Worm (Caenorhabditis elegans) whole organism, L2 larva: Measurements from ENCODE around the gene bed-3.
A peak's percentile ranks its signal among the peaks of the same experiment; 100 is the strongest.

Experiments
- C34F6.9 ChIP-seq: fragments of 150-350 bp; optimal IDR thresholded peaks from 2 replicates; lab custom pipeline; 2014; ENCODE audit warnings: missing biosample characterization, missing genetic modification characterization
- F13H6.1 ChIP-seq: sonication (generic microtip); optimal IDR thresholded peaks from 2 replicates; lab custom pipeline; 2016; ENCODE audit warnings: missing genetic modification characterization, missing compliant biosample characterization
- R02D3.7 ChIP-seq: fragments of 150-350 bp; optimal IDR thresholded peaks from 2 replicates; lab custom pipeline; 2014; ENCODE audit warnings: missing biosample characterization, missing genetic modification characterization
- Y55F3AM.14 ChIP-seq: fragments of 200-800 bp; sonication (Bioruptor generic); optimal IDR thresholded peaks from 2 replicates; lab custom pipeline; 2018; ENCODE audit warnings: mild to moderate bottlenecking, missing genetic modification characterization, missing compliant biosample characterization
- ZK546.5 ChIP-seq: sonication (generic microtip); optimal IDR thresholded peaks from 2 replicates; lab custom pipeline; 2017; ENCODE audit warnings: missing biosample characterization, missing genetic modification characterization
- alr-1 ChIP-seq: fragments of 150-350 bp; optimal IDR thresholded peaks from 2 replicates; lab custom pipeline; 2014; ENCODE audit warnings: missing biosample characterization, missing genetic modification characterization
- aly-2 ChIP-seq: fragments of 150-350 bp; optimal IDR thresholded peaks from 2 replicates; lab custom pipeline; 2014; ENCODE audit warnings: missing biosample characterization, missing genetic modification characterization
- ama-1 ChIP-seq: fragments of 150-350 bp; optimal IDR thresholded peaks from 2 replicates; lab custom pipeline; 2018; ENCODE audit warnings: inconsistent platforms
- blmp-1 ChIP-seq: sonication (generic microtip); optimal IDR thresholded peaks from 2 replicates; lab custom pipeline; 2017; ENCODE audit warnings: missing genetic modification characterization, mild to moderate bottlenecking, missing compliant biosample characterization, antibody characterized with exemption, moderate library complexity; ENCODE audit not compliant: insufficient read depth
- ceh-16 ChIP-seq: fragments of 150-350 bp; optimal IDR thresholded peaks from 2 replicates; lab custom pipeline; 2014; ENCODE audit warnings: missing biosample characterization, missing genetic modification characterization
- ceh-82 ChIP-seq: fragments of 150-350 bp; optimal IDR thresholded peaks from 2 replicates; lab custom pipeline; 2014; ENCODE audit warnings: missing biosample characterization, missing genetic modification characterization
- crh-2 ChIP-seq: sonication (generic microtip); optimal IDR thresholded peaks from 2 replicates; lab custom pipeline; 2017; ENCODE audit warnings: missing biosample characterization, missing genetic modification characterization
- dmd-4 ChIP-seq: sonication (generic microtip); optimal IDR thresholded peaks from 2 replicates; lab custom pipeline; 2017; ENCODE audit warnings: missing biosample characterization, missing genetic modification characterization
- egl-27 ChIP-seq: sonication (generic microtip); optimal IDR thresholded peaks from 3 replicates; lab custom pipeline; 2017; ENCODE audit warnings: missing biosample characterization, missing genetic modification reagents, missing genetic modification characterization
- elt-1 ChIP-seq: fragments of 150-350 bp; optimal IDR thresholded peaks from 2 replicates; lab custom pipeline; 2014; ENCODE audit warnings: missing biosample characterization, missing genetic modification characterization
- elt-3 ChIP-seq: sonication (generic microtip); optimal IDR thresholded peaks from 2 replicates; lab custom pipeline; 2017; ENCODE audit warnings: missing biosample characterization, missing genetic modification characterization
- fos-1 ChIP-seq: fragments of 150-350 bp; optimal IDR thresholded peaks from 2 replicates; lab custom pipeline; 2014; ENCODE audit warnings: missing biosample characterization, missing genetic modification characterization
- gmeb-1 ChIP-seq: fragments of 150-350 bp; optimal IDR thresholded peaks from 2 replicates; lab custom pipeline; 2014; ENCODE audit warnings: missing biosample characterization, missing genetic modification characterization
- lin-11 ChIP-seq: fragments of 150-350 bp; sonication (generic microtip); optimal IDR thresholded peaks from 2 replicates; lab custom pipeline; 2014; ENCODE audit warnings: missing biosample characterization, missing genetic modification characterization, inconsistent platforms, mixed read lengths
- lin-13 ChIP-seq: fragments of 150-350 bp; optimal IDR thresholded peaks from 2 replicates; lab custom pipeline; 2014; ENCODE audit warnings: missing biosample characterization, missing genetic modification reagents, missing genetic modification characterization
- lin-39 ChIP-seq: fragments of 150-350 bp; optimal IDR thresholded peaks from 2 replicates; lab custom pipeline; 2014; ENCODE audit warnings: missing biosample characterization, missing genetic modification reagents, missing genetic modification characterization
- lsy-2 ChIP-seq, 2 experiments: fragments of 150-350 bp in 1 of 2; sonication (generic microtip) in 1 of 2; optimal IDR thresholded peaks; 2 replicates each; lab custom pipeline; 2014 to 2017; ENCODE audit warnings: missing biosample characterization in 2 of 2, missing genetic modification characterization in 2 of 2
- mab-5 ChIP-seq: fragments of 150-350 bp; optimal IDR thresholded peaks from 2 replicates; lab custom pipeline; 2014; ENCODE audit warnings: missing biosample characterization, missing genetic modification characterization
- mbf-1 ChIP-seq: sonication (generic microtip); optimal IDR thresholded peaks from 2 replicates; lab custom pipeline; 2017; ENCODE audit warnings: missing biosample characterization, missing genetic modification characterization
- mdl-1 ChIP-seq, 2 experiments: fragments of 150-350 bp in 1 of 2; sonication (generic microtip) in 1 of 2; optimal IDR thresholded peaks; 2 replicates each; lab custom pipeline; 2017; ENCODE audit warnings: missing biosample characterization in 2 of 2, missing genetic modification characterization in 2 of 2
- nhr-10 ChIP-seq: sonication (generic microtip); optimal IDR thresholded peaks from 2 replicates; lab custom pipeline; 2017; ENCODE audit warnings: missing biosample characterization, missing genetic modification characterization
- nhr-12 ChIP-seq: fragments of 150-350 bp; optimal IDR thresholded peaks from 2 replicates; lab custom pipeline; 2014; ENCODE audit warnings: missing biosample characterization, missing genetic modification characterization
- nhr-129 ChIP-seq: fragments of 150-350 bp; optimal IDR thresholded peaks from 2 replicates; lab custom pipeline; 2014; ENCODE audit warnings: missing biosample characterization, missing genetic modification characterization
- nhr-21 ChIP-seq: fragments of 150-350 bp; optimal IDR thresholded peaks from 2 replicates; lab custom pipeline; 2014; ENCODE audit warnings: missing biosample characterization, missing genetic modification characterization
- nhr-23 ChIP-seq: fragments of 150-350 bp; optimal IDR thresholded peaks from 2 replicates; lab custom pipeline; 2014; ENCODE audit warnings: missing biosample characterization, missing genetic modification reagents, missing genetic modification characterization
- nhr-25 ChIP-seq: fragments of 150-350 bp; sonication (generic microtip); optimal IDR thresholded peaks from 3 replicates; lab custom pipeline; 2014; ENCODE audit warnings: missing biosample characterization, missing genetic modification characterization
- nhr-6 ChIP-seq: fragments of 150-350 bp; optimal IDR thresholded peaks from 2 replicates; lab custom pipeline; 2014; ENCODE audit warnings: missing biosample characterization, missing genetic modification characterization
- nhr-77 ChIP-seq: fragments of 150-350 bp; optimal IDR thresholded peaks from 2 replicates; lab custom pipeline; 2014; ENCODE audit warnings: missing biosample characterization, missing genetic modification characterization
- peb-1 ChIP-seq: fragments of 150-350 bp; optimal IDR thresholded peaks from 2 replicates; lab custom pipeline; 2014; ENCODE audit warnings: missing biosample characterization, missing genetic modification characterization
- sem-4 ChIP-seq: fragments of 150-350 bp; optimal IDR thresholded peaks from 2 replicates; lab custom pipeline; 2014; ENCODE audit warnings: missing biosample characterization, missing genetic modification reagents, missing genetic modification characterization
- skn-1 ChIP-seq: sonication (generic microtip); optimal IDR thresholded peaks from 2 replicates; lab custom pipeline; 2017; ENCODE audit warnings: missing biosample characterization, missing genetic modification characterization
- sma-3 ChIP-seq: sonication (generic microtip); optimal IDR thresholded peaks from 2 replicates; lab custom pipeline; 2016; ENCODE audit warnings: missing genetic modification reagents, missing genetic modification characterization, missing compliant biosample characterization
- sma-9 ChIP-seq, 2 experiments: fragments of 150-350 bp in 1 of 2; sonication (generic microtip) in 1 of 2; optimal IDR thresholded peaks; 2 replicates each; lab custom pipeline; 2014 to 2016; ENCODE audit warnings: missing genetic modification characterization in 2 of 2, mild to moderate bottlenecking in 1 of 2, missing biosample characterization in 1 of 2, missing compliant biosample characterization in 1 of 2, missing genetic modification reagents in 1 of 2, moderate library complexity in 1 of 2
- snpc-4 ChIP-seq: fragments of 150-350 bp; optimal IDR thresholded peaks from 2 replicates; lab custom pipeline; 2014; ENCODE audit warnings: missing biosample characterization, missing genetic modification characterization
- unc-39 ChIP-seq: fragments of 150-350 bp; optimal IDR thresholded peaks from 2 replicates; lab custom pipeline; 2014; ENCODE audit warnings: missing biosample characterization, missing genetic modification characterization
- unc-55 ChIP-seq: fragments of 150-350 bp; sonication (generic microtip); optimal IDR thresholded peaks from 3 replicates; lab custom pipeline; 2014; ENCODE audit warnings: missing biosample characterization, missing genetic modification reagents, missing genetic modification characterization
- unc-62 ChIP-seq: fragments of 150-350 bp; optimal IDR thresholded peaks from 2 replicates; lab custom pipeline; 2014; ENCODE audit warnings: missing biosample characterization, missing genetic modification reagents, missing genetic modification characterization
- zag-1 ChIP-seq: fragments of 150-350 bp; optimal IDR thresholded peaks from 2 replicates; lab custom pipeline; 2014; ENCODE audit warnings: missing biosample characterization, missing genetic modification characterization
- ztf-1 ChIP-seq: fragments of 200-800 bp; sonication (Bioruptor generic); conservative IDR thresholded peaks from 2 replicates; pipeline ENCODE4 v1.3.6; 2022; ENCODE audit warnings: missing genetic modification characterization, missing compliant biosample characterization
- ztf-11 ChIP-seq: sonication (generic microtip); optimal IDR thresholded peaks from 2 replicates; lab custom pipeline; 2017; ENCODE audit warnings: missing biosample characterization, missing genetic modification characterization
- ztf-4 ChIP-seq: fragments of 150-350 bp; optimal IDR thresholded peaks from 2 replicates; lab custom pipeline; 2014; ENCODE audit warnings: missing biosample characterization, missing genetic modification characterization

The bed-3 gene

DNA sequence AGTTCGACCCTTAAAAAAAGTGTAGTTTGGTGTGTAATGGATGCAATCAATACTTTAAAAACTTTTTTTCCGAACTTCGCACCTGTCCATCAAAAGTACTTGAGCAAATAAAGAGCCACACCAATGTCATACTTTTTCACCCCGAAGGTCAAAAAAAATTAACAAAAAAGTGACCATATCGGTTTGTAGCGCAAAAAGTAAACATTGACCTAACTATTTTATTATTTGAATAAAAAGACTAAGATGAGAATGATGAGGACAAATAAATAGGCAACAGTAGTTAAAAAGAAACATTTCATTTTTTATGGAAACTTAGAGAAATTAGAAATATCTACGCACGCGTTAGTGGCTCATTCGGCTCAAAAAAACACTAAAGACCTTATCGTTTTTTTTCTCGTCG is 47.0 kb upstream of the bed-3 start:
- no peak for TF ChIP-seq skn-1 (tag; lab: Kevin White, UChicago)
- no peak for TF ChIP-seq sma-3 (GFP tag; lab: Kevin White, UChicago)
- no peak for TF ChIP-seq lin-11 (tag; lab: Kevin White, UChicago)
- no peak for TF ChIP-seq aly-2 (tag; lab: Kevin White, UChicago)
- no peak for TF ChIP-seq nhr-77 (tag; lab: Kevin White, UChicago)
- TF ChIP-seq blmp-1 = no peak
- no peak for TF ChIP-seq zag-1 (tag; lab: Kevin White, UChicago)
- TF ChIP-seq nhr-10 (tag; lab: Kevin White, UChicago) = no peak
- no peak for TF ChIP-seq R02D3.7
- TF ChIP-seq F13H6.1 (tag; lab: Kevin White, UChicago) = no peak
- no peak for TF ChIP-seq lsy-2 (tag; optimal IDR thresholded peaks at IDR 0.05; lab: Kevin White, UChicago)
- no peak for TF ChIP-seq ama-1 (lab: Kevin White, UChicago)
- TF ChIP-seq ztf-4 (tag; lab: Kevin White, UChicago) = no peak
- TF ChIP-seq snpc-4 (tag; lab: Kevin White, UChicago) = no peak
- TF ChIP-seq ceh-82 = no peak
- TF ChIP-seq dmd-4 (tag; lab: Kevin White, UChicago) = no peak
- no peak for TF ChIP-seq fos-1 (tag; lab: Kevin White, UChicago)
- no peak for TF ChIP-seq nhr-21 (tag; lab: Kevin White, UChicago)

DNA sequence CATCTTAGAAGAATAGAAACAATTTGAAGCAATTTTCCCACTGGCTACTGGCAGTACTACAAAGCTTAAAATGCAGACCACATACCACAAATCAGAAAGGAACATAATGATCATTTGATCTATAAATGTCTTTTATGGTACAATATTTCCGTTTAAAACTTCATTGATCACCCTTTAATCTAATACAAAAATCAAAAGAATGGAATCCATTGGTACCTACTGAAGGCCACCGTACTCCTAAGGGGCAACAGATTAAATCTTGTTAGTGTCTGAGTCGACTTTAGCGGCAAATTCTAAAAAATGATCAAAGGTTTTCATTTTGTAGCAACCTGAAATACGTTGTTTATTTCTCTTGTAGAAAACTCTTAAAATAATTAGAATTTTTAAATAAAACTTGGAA is 44.1 kb upstream of the bed-3 start:
- no peak for TF ChIP-seq fos-1 (tag; lab: Kevin White, UChicago)
- peak; percentile 53 for TF ChIP-seq nhr-25 (tag; lab: Kevin White, UChicago)
- no peak for TF ChIP-seq R02D3.7
- TF ChIP-seq sma-9 (GFP tag; optimal IDR thresholded peaks at IDR 0.05; lab: Kevin White, UChicago) = peak; percentile 9
- no peak for TF ChIP-seq sma-9 (tag; optimal IDR thresholded peaks at IDR 0.05; lab: Kevin White, UChicago)
- no peak for TF ChIP-seq ztf-1 (GFP tag; lab: Robert Waterston, UW)
- no peak for TF ChIP-seq lin-13 (GFP tag; lab: Kevin White, UChicago)
- no peak for TF ChIP-seq nhr-6 (tag; lab: Kevin White, UChicago)

DNA sequence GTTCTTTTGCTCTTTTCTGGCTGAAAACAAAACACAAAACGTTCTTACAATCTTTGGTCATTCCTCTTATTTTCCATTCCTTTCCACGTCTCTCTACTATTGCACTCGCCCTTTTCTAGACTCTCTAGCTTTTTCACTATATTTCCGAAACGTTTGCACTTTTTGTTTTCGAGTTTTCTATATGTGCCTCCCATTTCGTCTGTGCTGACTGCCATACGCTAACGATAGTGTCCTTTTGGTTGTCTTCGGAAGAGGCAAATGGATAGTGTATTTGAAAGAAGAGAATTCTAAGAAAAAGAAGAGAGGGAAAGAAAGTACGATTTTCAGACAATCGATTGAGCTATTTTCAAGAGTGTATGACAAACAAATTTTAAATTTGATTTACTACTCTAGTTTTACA is 43.5 kb upstream of the bed-3 start:
- no peak for TF ChIP-seq mdl-1 (tag; optimal IDR thresholded peaks at IDR 0.05; lab: Kevin White, UChicago)
- TF ChIP-seq nhr-6 (tag; lab: Kevin White, UChicago) = no peak
- peak; percentile 36 for TF ChIP-seq F13H6.1 (tag; lab: Kevin White, UChicago)
- no peak for TF ChIP-seq elt-3 (tag; lab: Kevin White, UChicago)
- TF ChIP-seq zag-1 (tag; lab: Kevin White, UChicago) = peak; percentile 57
- TF ChIP-seq dmd-4 (tag; lab: Kevin White, UChicago) = no peak
- TF ChIP-seq ZK546.5 (tag; lab: Kevin White, UChicago) = no peak
- TF ChIP-seq unc-39 = no peak
- peak; percentile 70 for TF ChIP-seq sma-9 (GFP tag; optimal IDR thresholded peaks at IDR 0.05; lab: Kevin White, UChicago)
- TF ChIP-seq sma-9 (tag; optimal IDR thresholded peaks at IDR 0.05; lab: Kevin White, UChicago) = no peak
- no peak for TF ChIP-seq ztf-11 (tag; lab: Kevin White, UChicago)
- no peak for TF ChIP-seq nhr-23
- TF ChIP-seq mbf-1 (tag; lab: Kevin White, UChicago) = no peak
- TF ChIP-seq egl-27 (tag; lab: Kevin White, UChicago) = no peak
- no peak for TF ChIP-seq Y55F3AM.14 (GFP tag; lab: Kevin White, UChicago)
- no peak for TF ChIP-seq sma-3 (GFP tag; lab: Kevin White, UChicago)
- TF ChIP-seq ama-1 (lab: Kevin White, UChicago) = no peak
- TF ChIP-seq nhr-12 (tag; lab: Kevin White, UChicago) = no peak
- peak; percentile 78 for TF ChIP-seq crh-2 (tag; lab: Kevin White, UChicago)
- TF ChIP-seq nhr-129 = peak; percentile 47
- TF ChIP-seq peb-1 (tag; lab: Kevin White, UChicago) = no peak
- peak; percentile 32 for TF ChIP-seq skn-1 (tag; lab: Kevin White, UChicago)
- TF ChIP-seq elt-1 (tag; lab: Kevin White, UChicago) = no peak
- TF ChIP-seq gmeb-1 = no peak
- no peak for TF ChIP-seq snpc-4 (tag; lab: Kevin White, UChicago)
- no peak for TF ChIP-seq aly-2 (tag; lab: Kevin White, UChicago)
- TF ChIP-seq mab-5 (tag; lab: Kevin White, UChicago) = no peak
- TF ChIP-seq ztf-1 (GFP tag; lab: Robert Waterston, UW) = no peak
- no peak for TF ChIP-seq nhr-10 (tag; lab: Kevin White, UChicago)
- TF ChIP-seq lin-13 (GFP tag; lab: Kevin White, UChicago) = no peak
- no peak for TF ChIP-seq blmp-1
- TF ChIP-seq lin-39 (tag; lab: Kevin White, UChicago) = no peak
- TF ChIP-seq C34F6.9 = peak; percentile 35
- TF ChIP-seq unc-55 (GFP tag; lab: Kevin White, UChicago) = peak; percentile 9
- TF ChIP-seq ztf-4 (tag; lab: Kevin White, UChicago) = no peak
- TF ChIP-seq nhr-77 (tag; lab: Kevin White, UChicago) = no peak
- TF ChIP-seq lsy-2 (tag; optimal IDR thresholded peaks at IDR 0.05; lab: Kevin White, UChicago) = peak in 1 of 2 experiments; percentile 34
- no peak for TF ChIP-seq unc-62 (GFP tag; lab: Kevin White, UChicago)
- TF ChIP-seq alr-1 (tag; lab: Kevin White, UChicago) = no peak
- no peak for TF ChIP-seq sem-4 (tag; lab: Kevin White, UChicago)
- TF ChIP-seq ceh-16 (tag; lab: Kevin White, UChicago) = no peak
- TF ChIP-seq lin-11 (tag; lab: Kevin White, UChicago) = no peak
- peak; percentile 81 for TF ChIP-seq fos-1 (tag; lab: Kevin White, UChicago)
